Worm (Caenorhabditis elegans) whole organism, mixed stage, embryonic: ENCODE measurements around the gene W07G4.2.

ENCODE experiments used
- ceh-83 ChIP-seq: fragments of 200-800 bp; sonication (Bioruptor generic); optimal IDR thresholded peaks from 2 replicates; lab custom pipeline; 2018; ENCODE audit warnings: mild to moderate bottlenecking, missing genetic modification characterization, missing compliant biosample characterization
- ces-1 ChIP-seq: fragments of 150-350 bp; optimal IDR thresholded peaks from 2 replicates; lab custom pipeline; 2014; ENCODE audit warnings: missing biosample characterization, missing genetic modification reagents, missing genetic modification characterization
- elt-1 ChIP-seq: sonication (generic microtip); optimal IDR thresholded peaks from 2 replicates; lab custom pipeline; 2017; ENCODE audit warnings: missing genetic modification characterization, mild to moderate bottlenecking, missing compliant biosample characterization, antibody characterized with exemption, moderate library complexity, borderline replicate concordance; ENCODE audit not compliant: insufficient read depth
- lin-13 ChIP-seq: fragments of 150-350 bp; optimal IDR thresholded peaks from 2 replicates; lab custom pipeline; 2014; ENCODE audit warnings: missing biosample characterization, missing genetic modification characterization
- mep-1 ChIP-seq: fragments of 150-350 bp; optimal IDR thresholded peaks from 2 replicates; lab custom pipeline; 2017; ENCODE audit warnings: missing biosample characterization, missing genetic modification reagents, missing genetic modification characterization, inconsistent platforms
- nhr-12 ChIP-seq: fragments of 150-350 bp; optimal IDR thresholded peaks from 2 replicates; lab custom pipeline; 2014; ENCODE audit warnings: missing biosample characterization, missing genetic modification characterization
- nhr-237 ChIP-seq: fragments of 150-350 bp; optimal IDR thresholded peaks from 2 replicates; lab custom pipeline; 2014; ENCODE audit warnings: missing biosample characterization, missing genetic modification characterization
- nhr-28 ChIP-seq: fragments of 150-350 bp; optimal IDR thresholded peaks from 2 replicates; lab custom pipeline; 2014; ENCODE audit warnings: missing biosample characterization, missing genetic modification characterization
- snpc-4 ChIP-seq: fragments of 150-350 bp; optimal IDR thresholded peaks from 2 replicates; lab custom pipeline; 2014; ENCODE audit warnings: missing biosample characterization, missing genetic modification characterization
- tbx-8 ChIP-seq: fragments of 200-800 bp; sonication (Bioruptor generic); optimal IDR thresholded peaks from 2 replicates; lab custom pipeline; 2018; ENCODE audit warnings: mild to moderate bottlenecking, missing genetic modification characterization, moderate library complexity, missing compliant biosample characterization
- unc-120 ChIP-seq: sonication (generic microtip); optimal IDR thresholded peaks from 2 replicates; lab custom pipeline; 2017; ENCODE audit warnings: missing genetic modification characterization, missing compliant biosample characterization; ENCODE audit not compliant: poor library complexity, severe bottlenecking
- unc-39 ChIP-seq: fragments of 150-350 bp; optimal IDR thresholded peaks from 2 replicates; lab custom pipeline; 2014; ENCODE audit warnings: missing biosample characterization, missing genetic modification characterization
- zip-8 ChIP-seq: fragments of 150-350 bp; optimal IDR thresholded peaks from 2 replicates; lab custom pipeline; 2014; ENCODE audit warnings: missing biosample characterization, missing genetic modification characterization

DNA sequence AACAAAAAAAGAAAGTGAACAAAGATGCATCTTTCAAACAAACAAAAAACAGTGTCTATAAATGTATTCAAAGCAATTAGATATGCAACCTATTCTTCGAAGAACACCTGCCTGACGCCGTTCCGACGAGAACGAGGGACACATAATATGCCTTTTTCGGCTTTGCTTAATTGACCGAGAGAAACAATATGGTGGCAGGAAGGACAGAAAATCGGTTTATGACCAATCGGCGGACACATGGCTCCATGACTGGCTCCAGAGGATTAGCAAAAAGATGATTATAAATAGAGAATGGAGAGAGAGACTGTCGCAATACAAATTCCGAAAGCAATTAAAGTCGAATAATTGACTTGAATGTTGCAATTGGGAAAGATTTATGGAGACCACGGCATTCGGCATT is 18.1 kb downstream of the W07G4.2 start:
- TF ChIP-seq ceh-83 (GFP tag; lab: Kevin White, UChicago) (no peak), lin-13 (tag; lab: Kevin White, UChicago) (no peak), unc-39 (tag; lab: Kevin White, UChicago) (no peak), nhr-12 (no peak), zip-8 (tag; lab: Kevin White, UChicago) (no peak), tbx-8 (GFP tag; lab: Kevin White, UChicago) (no peak), ces-1 (GFP tag; lab: Kevin White, UChicago) (peak; percentile 86), nhr-237 (tag; lab: Kevin White, UChicago) (no peak), unc-120 (tag; lab: Kevin White, UChicago) (no peak), snpc-4 (no peak), elt-1 (tag; lab: Kevin White, UChicago) (no peak), mep-1 (no peak), nhr-28 (tag; lab: Kevin White, UChicago) (no peak)
